Worm (Caenorhabditis elegans) whole organism, L1 larva: ENCODE results near the gene D2023.6.

Source experiments
- ceh-82 ChIP-seq, 3 experiments: fragments of 150-350 bp in 1 of 3; sonication (generic microtip) in 2 of 3; optimal IDR thresholded peaks; 2 replicates each; lab custom pipeline; 2014 to 2017; ENCODE audit warnings: missing biosample characterization in 3 of 3, missing genetic modification characterization in 3 of 3
- dpl-1 ChIP-seq, 3 experiments: fragments of 150-350 bp in 2 of 3; sonication (generic microtip) in 1 of 3; optimal IDR thresholded peaks; 2 replicates each; lab custom pipeline; 2014 to 2017; ENCODE audit warnings: missing biosample characterization in 3 of 3, missing genetic modification characterization in 3 of 3, missing genetic modification reagents in 3 of 3
- fkh-10 ChIP-seq: sonication (generic microtip); optimal IDR thresholded peaks from 2 replicates; lab custom pipeline; 2017; ENCODE audit warnings: missing biosample characterization, missing genetic modification reagents, missing genetic modification characterization
- nhr-47 ChIP-seq: sonication (generic microtip); optimal IDR thresholded peaks from 2 replicates; lab custom pipeline; 2016; ENCODE audit warnings: mild to moderate bottlenecking, missing genetic modification characterization, moderate library complexity, missing compliant biosample characterization
- nhr-76 ChIP-seq: sonication (generic microtip); optimal IDR thresholded peaks from 2 replicates; lab custom pipeline; 2017; ENCODE audit warnings: missing biosample characterization, missing genetic modification characterization
- nhr-77 ChIP-seq: fragments of 150-350 bp; optimal IDR thresholded peaks from 2 replicates; lab custom pipeline; 2014; ENCODE audit warnings: missing biosample characterization, missing genetic modification characterization
- skn-1 ChIP-seq: fragments of 150-350 bp; optimal IDR thresholded peaks from 2 replicates; lab custom pipeline; 2014; ENCODE audit warnings: missing biosample characterization, missing genetic modification characterization
- snpc-4 ChIP-seq: fragments of 150-350 bp; optimal IDR thresholded peaks from 2 replicates; lab custom pipeline; 2014; ENCODE audit warnings: missing biosample characterization, missing genetic modification characterization
- sox-4 ChIP-seq: sonication (generic microtip); optimal IDR thresholded peaks from 2 replicates; lab custom pipeline; 2016; ENCODE audit warnings: missing genetic modification characterization, missing compliant biosample characterization

DNA sequence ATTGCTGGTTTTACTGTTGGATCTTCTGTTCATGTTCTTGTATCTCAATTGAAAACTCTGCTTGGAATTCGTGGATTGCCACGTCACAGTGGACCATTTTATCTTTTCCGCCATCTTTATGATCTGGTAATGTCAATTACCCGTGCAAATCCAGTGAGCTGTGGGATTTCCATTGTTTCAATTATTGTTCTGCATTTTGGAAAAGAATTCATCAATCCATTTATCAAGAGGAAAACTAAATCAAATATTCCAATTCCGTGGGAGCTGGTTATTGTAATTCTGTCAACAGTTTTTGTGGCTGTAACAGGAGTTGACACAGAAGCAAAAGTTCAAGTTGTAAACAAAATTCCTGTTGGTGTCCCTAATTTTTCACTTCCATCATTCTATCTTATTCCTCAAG, 49.5 kb downstream of the D2023.6 start:
- no peak for TF ChIP-seq skn-1 (tag; lab: Kevin White, UChicago)
- no peak for TF ChIP-seq dpl-1 (GFP tag; optimal IDR thresholded peaks at IDR 0.05; lab: Kevin White, UChicago)
- TF ChIP-seq nhr-76 (tag; lab: Kevin White, UChicago), result no peak
- no peak for TF ChIP-seq ceh-82 (tag; optimal IDR thresholded peaks at IDR 0.05; lab: Kevin White, UChicago)
- no peak for TF ChIP-seq nhr-77
- no peak for TF ChIP-seq fkh-10 (GFP tag; lab: Kevin White, UChicago)
- no peak for TF ChIP-seq sox-4
- TF ChIP-seq snpc-4 (tag; lab: Kevin White, UChicago), result no peak
- TF ChIP-seq nhr-47 (tag; lab: Kevin White, UChicago), result no peak
